Worm (Caenorhabditis elegans): Measurements from ENCODE around the gene C18H2.5.
A peak's percentile ranks its signal among the peaks of the same experiment; 100 is the strongest.

Gene C18H2.5

DNA sequence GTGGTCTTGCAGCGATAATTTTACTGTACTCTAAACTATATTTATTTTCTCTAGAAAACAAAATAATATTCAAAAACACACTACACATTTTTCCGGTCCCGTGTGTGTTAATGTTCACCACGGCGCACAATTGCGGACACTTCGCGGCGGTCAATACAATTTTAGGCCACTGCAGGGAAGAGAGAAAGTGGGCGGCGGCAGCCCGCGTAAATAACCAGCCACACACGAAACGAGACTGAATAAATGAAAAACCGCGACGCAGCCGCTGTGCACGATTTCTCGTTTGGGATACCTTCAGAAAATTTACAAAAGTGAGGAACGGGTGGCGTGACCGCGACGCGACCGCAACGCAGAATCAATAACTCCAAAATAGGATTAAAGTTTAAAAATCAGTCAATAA, 16.8 kb upstream of the C18H2.5 start:
- TF ChIP-seq hlh-12 (tag; optimal IDR thresholded peaks at IDR 0.05) (no peak), ekl-4 (GFP tag; IDR thresholded peaks at IDR 0.05) (0 out of 2 replicates have a peak, but pooled peaks have one; percentile 29), T07F8.4 (tag; optimal IDR thresholded peaks at IDR 0.05) (no peak), ztf-28 (GFP tag; IDR thresholded peaks at IDR 0.05) (no peak), nhr-80 (tag; optimal IDR thresholded peaks at IDR 0.05) (peak; percentile 39), zfh-2 (GFP tag; conservative IDR thresholded peaks at IDR 0.05) (peak; percentile 70), B0336.3 (GFP tag; IDR thresholded peaks at IDR 0.05) (no peak), madf-8 (GFP tag; conservative IDR thresholded peaks at IDR 0.05) (no peak), mxl-1 (tag; optimal IDR thresholded peaks at IDR 0.05) (no peak), egl-44 (GFP tag; IDR thresholded peaks at IDR 0.05) (no peak), Y67H2A.10 (GFP tag; conservative IDR thresholded peaks at IDR 0.05) (0 out of 2 replicates have a peak, but pooled peaks have one; percentile 17), K12H6.12 (tag; optimal IDR thresholded peaks at IDR 0.05) (peak; percentile 16), bed-1 (GFP tag; IDR thresholded peaks at IDR 0.05) (no peak), let-526 (GFP tag; IDR thresholded peaks at IDR 0.05) (no peak), somi-1 (GFP tag; optimal IDR thresholded peaks at IDR 0.05) (no peak), madf-10 (tag; optimal IDR thresholded peaks at IDR 0.05) (no peak), ceh-27 (GFP tag; optimal IDR thresholded peaks at IDR 0.05) (peak; percentile 78), attf-5 (GFP tag; optimal IDR thresholded peaks at IDR 0.05) (peak; percentile 73), ceh-91 (GFP tag; IDR thresholded peaks at IDR 0.05) (no peak), lin-54 (GFP tag; optimal IDR thresholded peaks at IDR 0.05) (peak; percentile 33), mes-4 (tag; optimal IDR thresholded peaks at IDR 0.05) (no peak), unc-130 (GFP tag; optimal IDR thresholded peaks at IDR 0.05) (no peak), hmg-1.2 (GFP tag; IDR thresholded peaks at IDR 0.05) (peak; percentile 35; the same call in 1 of the 2 replicates), egl-18 (GFP tag; IDR thresholded peaks at IDR 0.05) (no peak), rpc-1 (optimal IDR thresholded peaks at IDR 0.05) (no peak), rpc-1 (tag; optimal IDR thresholded peaks at IDR 0.05) (no peak), ztf-25 (GFP tag; IDR thresholded peaks at IDR 0.05) (no peak), akir-1 (GFP tag; optimal IDR thresholded peaks at IDR 0.05) (no peak), K11D2.4 (GFP tag; IDR thresholded peaks at IDR 0.05) (0 out of 2 replicates have a peak, but pooled peaks have one; percentile 23), aptf-2 (GFP tag; conservative IDR thresholded peaks at IDR 0.05) (no peak), lag-1 (GFP tag; IDR thresholded peaks at IDR 0.05) (no peak), madf-3 (GFP tag; IDR thresholded peaks at IDR 0.05) (peak; percentile 78; the same call in 1 of the 2 replicates), rcor-1 (GFP tag; IDR thresholded peaks at IDR 0.05) (peak; percentile 31; the same call in 1 of the 2 replicates), ztf-6 (GFP tag; IDR thresholded peaks at IDR 0.05) (no peak), nhr-120 (GFP tag; IDR thresholded peaks at IDR 0.05) (no peak), mcd-1 (GFP tag; IDR thresholded peaks at IDR 0.05) (peak; percentile 38; the same call in 1 of the 2 replicates), F57A8.1 (GFP tag; optimal IDR thresholded peaks at IDR 0.05) (no peak), tlf-1 (GFP tag; optimal IDR thresholded peaks at IDR 0.05) (no peak), lir-1 (GFP tag; conservative IDR thresholded peaks at IDR 0.05) (0 out of 2 replicates have a peak, but pooled peaks have one; percentile 9), let-607 (tag; optimal IDR thresholded peaks at IDR 0.05) (no peak), ccch-3 (GFP tag; optimal IDR thresholded peaks at IDR 0.05) (no peak), nhr-90 (tag; optimal IDR thresholded peaks at IDR 0.05) (no peak), ceh-40 (GFP tag; IDR thresholded peaks at IDR 0.05) (no peak), lin-35 (GFP tag; optimal IDR thresholded peaks at IDR 0.05) (no peak), pha-4 (tag; optimal IDR thresholded peaks at IDR 0.05) (no peak), tbx-9 (tag; optimal IDR thresholded peaks at IDR 0.05; ENCODE audit: borderline replicate concordance) (no peak), F39B2.1 (GFP tag; IDR thresholded peaks at IDR 0.05) (no peak), Y95B8A.8 (GFP tag; IDR thresholded peaks at IDR 0.05) (no peak), snpc-1.1 (tag; optimal IDR thresholded peaks at IDR 0.05; ENCODE audit: insufficient read depth) (no peak), Y53F4B.3 (GFP tag; IDR thresholded peaks at IDR 0.05) (no peak)
